Fruit fly (Drosophila melanogaster): Measurements from ENCODE around the gene His3.3A.

His3.3A gene

DNA sequence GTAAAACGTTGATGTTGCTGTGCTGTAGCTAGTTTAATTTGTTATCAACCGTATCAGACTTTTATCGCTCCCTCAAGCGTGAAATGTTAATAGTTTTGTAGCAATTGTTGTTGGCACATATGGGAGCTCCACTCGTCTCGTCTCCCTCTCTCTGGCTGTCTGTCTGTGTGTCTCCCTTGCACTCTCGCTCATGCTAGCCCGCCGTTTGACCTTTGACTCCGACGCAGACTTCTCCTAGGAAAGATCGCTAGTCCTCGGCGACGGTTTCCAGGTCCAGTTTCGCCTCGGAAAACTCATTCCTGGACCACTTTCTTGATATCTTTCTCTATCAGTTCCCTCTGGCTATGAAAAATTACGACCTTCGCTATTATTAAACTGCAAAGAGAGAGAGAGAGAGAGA is 24.3 kb downstream of the His3.3A start:
- TF ChIP-seq salr (GFP tag; optimal IDR thresholded peaks at IDR 0.05): no peak
- TF ChIP-seq dsx (GFP tag; optimal IDR thresholded peaks at IDR 0.05; ENCODE audit: poor library complexity, severe bottlenecking): no peak

DNA sequence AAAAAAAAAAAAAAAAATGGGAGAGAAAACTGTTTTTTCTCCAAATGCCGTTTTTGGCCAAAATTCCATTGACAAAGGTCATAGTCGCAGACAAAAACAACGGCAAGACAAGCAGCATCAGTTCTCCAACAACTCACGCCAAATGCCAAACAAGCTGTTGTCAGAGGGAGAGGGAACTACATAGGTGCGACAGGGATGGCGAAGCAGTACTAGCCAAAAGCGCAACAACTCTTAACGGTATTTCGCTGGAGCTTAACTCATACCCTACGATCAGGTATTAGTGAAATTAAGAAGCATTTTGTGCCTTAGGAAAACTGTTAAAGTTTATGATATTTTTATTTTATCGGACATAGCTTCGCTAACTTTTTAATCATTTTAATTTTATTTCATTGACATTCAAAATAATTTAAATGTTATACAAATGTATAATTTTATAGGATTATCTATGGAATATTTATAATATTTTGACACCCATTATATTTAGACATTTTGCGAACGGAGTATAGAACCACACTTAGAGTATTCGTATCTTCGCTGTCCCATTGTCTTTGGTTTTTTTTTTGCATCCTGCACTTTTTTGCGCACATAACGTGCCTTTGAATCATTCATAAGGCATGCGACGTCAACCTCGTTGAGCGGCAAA is 25.5 kb downstream of the His3.3A start:
- TF ChIP-seq fd59A (GFP tag; optimal IDR thresholded peaks at IDR 0.05) (peak; percentile 80), CG6854 (GFP tag; optimal IDR thresholded peaks at IDR 0.05) (no peak), fkh (GFP tag; optimal IDR thresholded peaks at IDR 0.05) (no peak), CG6792 (GFP tag; optimal IDR thresholded peaks at IDR 0.05) (peak; percentile 53), ss (GFP tag; optimal IDR thresholded peaks at IDR 0.05) (peak; percentile 87 to 90), CG8632 (GFP tag; optimal IDR thresholded peaks at IDR 0.05) (peak; percentile 64), cyc (GFP tag; optimal IDR thresholded peaks at IDR 0.05) (no peak), CG11762 (GFP tag; optimal IDR thresholded peaks at IDR 0.05; ENCODE audit: insufficient read depth) (peak; percentile 70), Gug (GFP tag; IDR thresholded peaks at IDR 0.05) (peak; percentile 85), CG8119 (GFP tag; IDR thresholded peaks at IDR 0.05) (peak; percentile 96), Sox15 (GFP tag; optimal IDR thresholded peaks at IDR 0.05) (no peak), CG7368 (GFP tag; optimal IDR thresholded peaks at IDR 0.05) (peak; percentile 44), Sox14 (GFP tag; optimal IDR thresholded peaks at IDR 0.05) (peak; percentile 49), lz (GFP tag; optimal IDR thresholded peaks at IDR 0.05) (no peak), net (GFP tag; optimal IDR thresholded peaks at IDR 0.05) (peak; percentile 77), CG6276 (GFP tag; optimal IDR thresholded peaks at IDR 0.05) (peak; percentile 95), CG4318 (GFP tag; optimal IDR thresholded peaks at IDR 0.05) (peak; percentile 91), vri (GFP tag; optimal IDR thresholded peaks at IDR 0.05) (no peak), salr (GFP tag; optimal IDR thresholded peaks at IDR 0.05) (peak in 1 of 2 experiments; percentile 92), Eip93F (GFP tag; optimal IDR thresholded peaks at IDR 0.05) (no peak), CG11294 (GFP tag; IDR thresholded peaks at IDR 0.05) (peak; percentile 77), Hr38 (GFP tag; optimal IDR thresholded peaks at IDR 0.05) (no peak), CG3919 (GFP tag; optimal IDR thresholded peaks at IDR 0.05) (peak; percentile 81), Smox (GFP tag; optimal IDR thresholded peaks at IDR 0.05) (no peak), CG11902 (GFP tag; optimal IDR thresholded peaks at IDR 0.05) (no peak), CG6163 (GFP tag; IDR thresholded peaks at IDR 0.05) (no peak; the same call in none of the 3 replicates), CG16779 (tag; optimal IDR thresholded peaks at IDR 0.05) (peak; percentile 70), Lpt (GFP tag; optimal IDR thresholded peaks at IDR 0.05) (peak; percentile 87), Eip78C (GFP tag) (peak; percentile 93), Blimp-1 (GFP tag; optimal IDR thresholded peaks at IDR 0.05) (no peak), acj6 (GFP tag; optimal IDR thresholded peaks at IDR 0.05) (peak; percentile 80), achi (GFP tag; optimal IDR thresholded peaks at IDR 0.05) (peak; percentile 85), CG32006 (GFP tag; optimal IDR thresholded peaks at IDR 0.05) (peak; percentile 97), CG10669 (GFP tag; optimal IDR thresholded peaks at IDR 0.05) (peak; percentile 80), CG8319 (GFP tag; optimal IDR thresholded peaks at IDR 0.05) (no peak), Met (GFP tag; optimal IDR thresholded peaks at IDR 0.05) (no peak), CG31627 (GFP tag; optimal IDR thresholded peaks at IDR 0.05) (no peak), topi (GFP tag; optimal IDR thresholded peaks at IDR 0.05) (no peak), CG9139 (GFP tag; optimal IDR thresholded peaks at IDR 0.05) (peak; percentile 77), Hr4 (GFP tag; optimal IDR thresholded peaks at IDR 0.05) (peak; percentile 85), OdsH (GFP tag; optimal IDR thresholded peaks at IDR 0.05) (peak; percentile 83), Ets96B (tag; optimal IDR thresholded peaks at IDR 0.05) (peak; percentile 82), CG15336 (GFP tag; IDR thresholded peaks at IDR 0.05) (peak; percentile 95), Ets21C (GFP tag; optimal IDR thresholded peaks at IDR 0.05) (no peak), spab (GFP tag; optimal IDR thresholded peaks at IDR 0.05) (peak; percentile 80), Hr39 (GFP tag; optimal IDR thresholded peaks at IDR 0.05) (no peak), dac (GFP tag; optimal IDR thresholded peaks at IDR 0.05) (peak; percentile 82), esn (GFP tag; optimal IDR thresholded peaks at IDR 0.05) (no peak), dsx (GFP tag; optimal IDR thresholded peaks at IDR 0.05; ENCODE audit: poor library complexity, severe bottlenecking) (peak; percentile 78)
